Worm (Caenorhabditis elegans) whole organism, late embryonic: ENCODE results near the gene acp-6.

Source experiments
- ama-1 ChIP-seq: fragments of 150-350 bp; optimal IDR thresholded peaks from 2 replicates; lab custom pipeline; 2014
- ceh-14 ChIP-seq: sonication (generic microtip); optimal IDR thresholded peaks from 2 replicates; lab custom pipeline; 2016; ENCODE audit warnings: missing genotype, missing genetic modification characterization, missing compliant biosample characterization
- ceh-6 ChIP-seq: fragments of 200-800 bp; sonication (Bioruptor generic); optimal IDR thresholded peaks from 2 replicates; lab custom pipeline; 2018; ENCODE audit warnings: mild to moderate bottlenecking, missing genetic modification characterization, missing compliant biosample characterization
- elt-4 ChIP-seq: sonication (generic microtip); optimal IDR thresholded peaks from 2 replicates; lab custom pipeline; 2016; ENCODE audit warnings: missing genetic modification characterization, missing compliant biosample characterization
- fkh-10 ChIP-seq: fragments of 150-350 bp; optimal IDR thresholded peaks from 2 replicates; lab custom pipeline; 2014; ENCODE audit warnings: missing biosample characterization, missing genetic modification reagents, missing genetic modification characterization
- hlh-13 ChIP-seq: fragments of 200-800 bp; sonication (Bioruptor generic); optimal IDR thresholded peaks from 2 replicates; lab custom pipeline; 2018; ENCODE audit warnings: mild to moderate bottlenecking, missing genetic modification characterization, missing compliant biosample characterization
- nhr-11 ChIP-seq: fragments of 150-350 bp; optimal IDR thresholded peaks from 2 replicates; lab custom pipeline; 2014; ENCODE audit warnings: missing biosample characterization, missing genetic modification characterization
- pag-3 ChIP-seq: sonication (generic microtip); optimal IDR thresholded peaks from 2 replicates; lab custom pipeline; 2016; ENCODE audit warnings: missing compliant biosample characterization, missing genetic modification characterization, borderline replicate concordance
- rnt-1 ChIP-seq: sonication (generic microtip); optimal IDR thresholded peaks from 2 replicates; lab custom pipeline; 2016; ENCODE audit warnings: missing genetic modification characterization, missing compliant biosample characterization
- sox-2 ChIP-seq: fragments of 200-800 bp; sonication (Bioruptor generic); IDR thresholded peaks from 2 replicates; pipeline ENCODE4 v1.3.6; 2022; ENCODE audit warnings: missing genetic modification reagents, missing genetic modification characterization, missing compliant biosample characterization
- unc-55 ChIP-seq: sonication (generic microtip); optimal IDR thresholded peaks from 2 replicates; lab custom pipeline; 2017; ENCODE audit warnings: missing biosample characterization, missing genetic modification reagents, missing genetic modification characterization

ce11 chrIV:6415149-6415548 is 10.8 kb downstream of the acp-6 start, which contains the start of gene exos-2:
- TF ChIP-seq ama-1 (lab: Kevin White, UChicago) (no peak), unc-55 (GFP tag; lab: Kevin White, UChicago) (peak; percentile 3), nhr-11 (no peak), sox-2 (no peak), ceh-6 (no peak), elt-4 (no peak), pag-3 (no peak), fkh-10 (GFP tag; lab: Kevin White, UChicago) (no peak), ceh-14 (tag; lab: Kevin White, UChicago) (no peak), rnt-1 (tag; lab: Kevin White, UChicago) (no peak), hlh-13 (no peak)
